Fruit fly (Drosophila melanogaster) Kc167 (cell line): ENCODE results near the gene Pdss2.

Experiments used
- insv ChIP-seq: fragments of >200 bp; optimal IDR thresholded peaks from 3 replicates; lab custom pipeline; 2018; ENCODE audit warnings: missing external identifiers
- psq ChIP-seq: fragments of >200 bp; optimal IDR thresholded peaks from 2 replicates; lab custom pipeline; 2017; ENCODE audit warnings: missing external identifiers

DNA sequence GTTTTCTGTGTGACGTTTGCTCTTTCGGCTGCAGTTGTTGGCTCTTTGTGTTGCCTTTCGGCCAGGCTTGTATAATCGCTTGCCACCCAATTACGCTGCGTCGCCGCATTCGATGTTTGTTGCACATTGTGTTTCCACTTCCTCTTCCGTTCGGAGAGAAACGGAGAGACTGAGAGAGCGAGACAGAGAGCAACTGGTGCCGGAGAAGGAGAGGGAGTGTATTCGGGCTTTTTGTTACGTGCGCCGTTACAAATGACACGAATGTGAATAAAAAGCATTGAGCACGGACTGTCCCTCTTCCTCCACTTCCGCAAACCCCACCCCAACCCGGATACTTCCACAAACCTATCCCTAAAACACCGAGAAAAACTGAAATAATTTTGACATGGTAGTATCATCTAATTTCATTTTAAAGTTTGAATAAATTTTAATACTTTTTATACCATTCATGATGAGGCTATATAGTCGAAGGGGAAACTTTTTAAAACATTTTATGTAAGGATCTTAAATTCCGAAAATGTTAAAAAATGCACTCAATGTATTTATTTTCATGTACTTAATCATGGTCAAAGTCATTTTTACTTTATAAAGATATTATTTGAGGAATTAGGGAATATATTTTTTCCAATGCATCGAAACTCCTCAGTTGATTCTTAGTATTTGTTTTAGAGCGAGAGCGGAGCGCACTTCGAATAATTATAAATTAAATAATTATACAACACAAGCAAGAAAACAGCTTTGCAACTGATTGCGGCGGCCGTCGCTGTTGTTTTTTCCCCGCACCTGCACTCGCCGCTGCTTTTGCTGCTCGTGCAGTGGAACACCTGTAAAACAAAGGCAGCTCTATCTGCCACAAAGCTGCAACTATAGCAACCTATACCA is 32.7 kb downstream of the Pdss2 start:
- TF ChIP-seq psq (lab: Kevin White, UChicago): no peak
- TF ChIP-seq insv (lab: Kevin White, UChicago): no peak
